Worm (Caenorhabditis elegans) whole organism, late embryonic: ENCODE results near the gene cdh-3.

Experiments
- ceh-24 ChIP-seq: sonication (generic microtip); optimal IDR thresholded peaks from 2 replicates; lab custom pipeline; 2016; ENCODE audit warnings: mild to moderate bottlenecking, missing genetic modification characterization, missing compliant biosample characterization
- dmd-4 ChIP-seq: sonication (generic microtip); optimal IDR thresholded peaks from 2 replicates; lab custom pipeline; 2016; ENCODE audit warnings: borderline replicate concordance, missing genetic modification characterization, missing compliant biosample characterization
- dve-1 ChIP-seq: sonication (generic microtip); optimal IDR thresholded peaks from 2 replicates; lab custom pipeline; 2017; ENCODE audit warnings: antibody characterized with exemption, mild to moderate bottlenecking, missing genetic modification characterization, missing compliant biosample characterization
- elt-2 ChIP-seq: sonication (generic microtip); optimal IDR thresholded peaks from 2 replicates; lab custom pipeline; 2016; ENCODE audit warnings: missing genetic modification reagents, missing genetic modification characterization, missing compliant biosample characterization
- ets-4 ChIP-seq: sonication (generic microtip); optimal IDR thresholded peaks from 2 replicates; lab custom pipeline; 2016; ENCODE audit warnings: missing genetic modification characterization, missing compliant biosample characterization
- eyg-1 ChIP-seq: sonication (generic microtip); optimal IDR thresholded peaks from 2 replicates; lab custom pipeline; 2016; ENCODE audit warnings: missing genotype, missing genetic modification characterization, missing compliant biosample characterization
- gmeb-2 ChIP-seq: sonication (generic microtip); optimal IDR thresholded peaks from 2 replicates; lab custom pipeline; 2016; ENCODE audit warnings: missing genetic modification characterization, inconsistent platforms, missing compliant biosample characterization
- lin-11 ChIP-seq: fragments of 200-800 bp; sonication (Bioruptor generic); optimal IDR thresholded peaks from 2 replicates; lab custom pipeline; 2018; ENCODE audit warnings: mild to moderate bottlenecking, missing genetic modification characterization, missing compliant biosample characterization
- mec-3 ChIP-seq: sonication (generic microtip); optimal IDR thresholded peaks from 2 replicates; lab custom pipeline; 2016; ENCODE audit warnings: borderline replicate concordance, missing genetic modification characterization, missing compliant biosample characterization
- nhr-11 ChIP-seq: fragments of 150-350 bp; optimal IDR thresholded peaks from 2 replicates; lab custom pipeline; 2014; ENCODE audit warnings: missing biosample characterization, missing genetic modification characterization
- pha-2 ChIP-seq: sonication (generic microtip); optimal IDR thresholded peaks from 2 replicates; lab custom pipeline; 2017; ENCODE audit warnings: mild to moderate bottlenecking, missing genetic modification characterization, missing compliant biosample characterization
- pha-4 ChIP-seq: fragments of 150-350 bp; optimal IDR thresholded peaks from 2 replicates; lab custom pipeline; 2018; ENCODE audit warnings: missing biosample characterization, missing genetic modification reagents, missing genetic modification characterization
- pros-1 ChIP-seq: fragments of 150-350 bp; optimal IDR thresholded peaks from 2 replicates; lab custom pipeline; 2014; ENCODE audit warnings: missing biosample characterization, missing genetic modification reagents, missing genetic modification characterization
- sox-4 ChIP-seq: sonication (generic microtip); optimal IDR thresholded peaks from 2 replicates; lab custom pipeline; 2017; ENCODE audit warnings: mild to moderate bottlenecking, missing genetic modification characterization, inconsistent platforms, missing compliant biosample characterization

- TF ChIP-seq pha-2 (tag; lab: Kevin White, UChicago) (no peak), ceh-24 (no peak), nhr-11 (tag; lab: Kevin White, UChicago) (no peak), pha-4 (tag; lab: Kevin White, UChicago) (no peak), gmeb-2 (no peak), sox-4 (tag; lab: Kevin White, UChicago) (no peak), pros-1 (tag; lab: Kevin White, UChicago) (no peak), dve-1 (tag; lab: Kevin White, UChicago) (no peak), dmd-4 (tag; lab: Kevin White, UChicago) (no peak), elt-2 (no peak), mec-3 (tag; lab: Kevin White, UChicago) (no peak), eyg-1 (tag; lab: Kevin White, UChicago) (no peak), ets-4 (tag; lab: Kevin White, UChicago) (no peak), lin-11 (tag; lab: Kevin White, UChicago) (no peak)
Observed at ce11 chrIII:7788410-7788809, 34.2 kb upstream of the cdh-3 start.
